Worm (Caenorhabditis elegans) whole organism, early embryonic: ENCODE results near the gene hipr-1.

Experiments used
- F13C5.2 ChIP-seq: sonication (generic microtip); optimal IDR thresholded peaks from 2 replicates; lab custom pipeline; 2017; ENCODE audit warnings: mild to moderate bottlenecking, missing genetic modification characterization, inconsistent platforms, missing compliant biosample characterization
- ceh-36 ChIP-seq: sonication (generic microtip); optimal IDR thresholded peaks from 2 replicates; lab custom pipeline; 2016; ENCODE audit warnings: missing genetic modification characterization, inconsistent platforms, missing compliant biosample characterization
- hmg-4 ChIP-seq: fragments of 200-800 bp; sonication (Bioruptor generic); optimal IDR thresholded peaks from 2 replicates; lab custom pipeline; 2018; ENCODE audit warnings: mild to moderate bottlenecking, missing genetic modification characterization, missing compliant biosample characterization
- tbx-11 ChIP-seq: fragments of 200-800 bp; sonication (Bioruptor generic); IDR thresholded peaks from 2 replicates; pipeline ENCODE4 v1.3.6; 2022; ENCODE audit warnings: missing genetic modification characterization, missing compliant biosample characterization

DNA sequence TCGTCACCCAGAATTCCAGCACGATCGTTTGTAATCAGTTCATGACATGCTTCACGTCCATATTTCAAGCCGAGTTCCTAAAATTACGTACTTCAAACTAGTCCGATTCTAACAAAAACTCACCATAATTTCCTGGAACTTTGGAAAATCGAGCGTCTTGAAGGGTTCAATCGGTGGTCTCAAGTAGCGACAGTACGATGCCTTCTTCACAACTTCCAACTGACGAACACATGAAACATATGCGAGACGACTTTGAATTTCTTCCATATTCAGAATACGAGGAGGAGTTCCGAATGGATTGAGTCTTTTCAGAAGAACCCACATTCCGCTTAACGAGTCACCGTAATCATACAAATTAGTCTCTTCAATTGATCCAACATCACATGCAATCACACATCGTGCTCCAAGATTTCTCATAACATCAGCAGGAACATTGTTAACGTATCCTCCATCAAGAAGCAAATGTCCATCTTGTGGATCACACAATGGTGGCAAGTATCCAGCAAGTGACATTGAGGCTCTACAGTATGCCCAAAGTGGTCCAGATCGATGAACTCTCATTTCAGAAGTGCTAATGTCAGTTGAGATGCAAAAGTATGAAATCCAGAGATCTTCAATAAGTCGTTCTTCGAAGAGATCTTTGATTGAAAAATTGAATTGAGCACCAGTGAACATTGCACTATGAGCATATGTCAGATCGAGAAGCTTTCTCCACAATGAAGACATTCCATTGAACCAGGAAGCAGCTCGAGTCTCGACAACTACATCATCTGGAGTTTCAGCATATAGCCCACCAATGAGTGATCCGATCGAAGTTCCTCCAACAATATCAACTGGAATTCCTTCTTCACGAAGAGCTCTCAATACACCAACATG lies 6.3 kb downstream of the hipr-1 start:
- TF ChIP-seq tbx-11 (GFP tag; lab: Robert Waterston, UW) (no peak), F13C5.2 (tag; lab: Kevin White, UChicago) (no peak), hmg-4 (GFP tag; lab: Kevin White, UChicago) (no peak), ceh-36 (no peak)
